Fruit fly (Drosophila melanogaster) S2 (cell line): ENCODE data around the gene CG3919.

Experiments used
- CG8478 ChIP-seq: fragments of >200 bp; optimal IDR thresholded peaks from 2 replicates; lab custom pipeline; 2018
- CTCF ChIP-seq, 2 experiments: fragments of >200 bp; optimal IDR thresholded peaks; 2 replicates each; lab custom pipeline; 2018

DNA sequence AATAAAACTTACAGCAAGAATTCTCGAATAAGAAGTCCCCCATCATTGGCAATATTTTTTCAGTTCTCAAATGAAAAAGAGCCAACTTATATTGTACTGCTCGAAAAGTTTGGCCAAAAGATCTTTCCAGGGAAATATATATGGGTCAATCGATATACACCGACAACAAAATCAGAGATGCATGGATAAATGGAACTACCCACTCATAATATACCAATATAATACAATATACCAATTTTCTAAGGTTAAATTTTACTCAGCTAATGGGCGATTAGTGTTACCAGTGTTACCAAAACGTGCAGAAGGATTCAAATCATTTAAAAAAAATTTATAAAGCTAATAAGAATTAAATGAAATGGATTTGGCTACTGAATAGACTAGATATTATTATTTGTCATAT, 1.7 kb upstream of the CG3919 start:
- TF ChIP-seq CG8478 (lab: Kevin White, UChicago) (no peak), CTCF (optimal IDR thresholded peaks at IDR 0.05; lab: Kevin White, UChicago) (no peak)
